Worm (Caenorhabditis elegans): ENCODE data around the gene fan-1.

ce11 chrIV:6576728-6577101 lies 28.2 kb downstream of the fan-1 start:
- TF ChIP-seq efl-1 (optimal IDR thresholded peaks at IDR 0.05) (peak; percentile 61 to 67), efl-1 (GFP tag; optimal IDR thresholded peaks at IDR 0.05 in 1 of 2) (peak; percentile 0 to 87), jun-1 (tag; optimal IDR thresholded peaks at IDR 0.05) (no peak), ztf-11 (tag; optimal IDR thresholded peaks at IDR 0.05) (no peak), ama-1 (optimal IDR thresholded peaks at IDR 0.05) (no peak), fkh-10 (GFP tag; optimal IDR thresholded peaks at IDR 0.05) (no peak), nhr-28 (tag; optimal IDR thresholded peaks at IDR 0.05) (no peak), fos-1 (tag; optimal IDR thresholded peaks at IDR 0.05) (no peak), unc-62 (GFP tag; optimal IDR thresholded peaks at IDR 0.05) (no peak), skn-1 (tag; optimal IDR thresholded peaks at IDR 0.05) (no peak), lin-13 (GFP tag; optimal IDR thresholded peaks at IDR 0.05) (peak; percentile 35)
